Worm (Caenorhabditis elegans) whole organism, early embryonic: ENCODE data around the gene srh-269.

Experiments
- B0310.2 ChIP-seq: sonication (generic microtip); optimal IDR thresholded peaks from 2 replicates; lab custom pipeline; 2016; ENCODE audit warnings: mild to moderate bottlenecking, missing genetic modification characterization, missing compliant biosample characterization
- F13C5.2 ChIP-seq: sonication (generic microtip); optimal IDR thresholded peaks from 2 replicates; lab custom pipeline; 2017; ENCODE audit warnings: mild to moderate bottlenecking, missing genetic modification characterization, inconsistent platforms, missing compliant biosample characterization
- aly-1 ChIP-seq: sonication (generic microtip); optimal IDR thresholded peaks from 2 replicates; lab custom pipeline; 2016; ENCODE audit warnings: missing genetic modification characterization, missing compliant biosample characterization
- ama-1 ChIP-seq: fragments of 150-350 bp; optimal IDR thresholded peaks from 2 replicates; lab custom pipeline; 2014
- ceh-13 ChIP-seq: fragments of 200-800 bp; sonication (Bioruptor generic); optimal IDR thresholded peaks from 2 replicates; lab custom pipeline; 2018; ENCODE audit warnings: mild to moderate bottlenecking, missing genetic modification characterization, missing compliant biosample characterization
- ceh-36 ChIP-seq: sonication (generic microtip); optimal IDR thresholded peaks from 2 replicates; lab custom pipeline; 2016; ENCODE audit warnings: missing genetic modification characterization, inconsistent platforms, missing compliant biosample characterization
- ets-7 ChIP-seq: sonication (generic microtip); optimal IDR thresholded peaks from 2 replicates; lab custom pipeline; 2016; ENCODE audit warnings: missing genotype, missing genetic modification characterization, missing compliant biosample characterization
- flt-1 ChIP-seq: fragments of 200-800 bp; sonication (Bioruptor generic); IDR thresholded peaks from 2 replicates; pipeline ENCODE4 v1.3.6; 2022; ENCODE audit warnings: missing genetic modification characterization, missing compliant biosample characterization
- hmbx-1 ChIP-seq: sonication (generic microtip); optimal IDR thresholded peaks from 2 replicates; lab custom pipeline; 2016; ENCODE audit warnings: mild to moderate bottlenecking, missing genetic modification characterization, missing compliant biosample characterization
- hmg-4 ChIP-seq: fragments of 200-800 bp; sonication (Bioruptor generic); optimal IDR thresholded peaks from 2 replicates; lab custom pipeline; 2018; ENCODE audit warnings: mild to moderate bottlenecking, missing genetic modification characterization, missing compliant biosample characterization
- hnd-1 ChIP-seq: sonication (generic microtip); optimal IDR thresholded peaks from 2 replicates; lab custom pipeline; 2016; ENCODE audit warnings: missing genetic modification characterization, missing compliant biosample characterization
- pes-1 ChIP-seq: fragments of 200-800 bp; sonication (Bioruptor generic); IDR thresholded peaks from 2 replicates; pipeline ENCODE4 v1.3.6; 2022; ENCODE audit warnings: missing genetic modification reagents, missing genetic modification characterization, missing compliant biosample characterization
- scrt-1 ChIP-seq: fragments of 200-800 bp; sonication (Bioruptor generic); IDR thresholded peaks from 2 replicates; pipeline ENCODE4 v1.3.6; 2022; ENCODE audit warnings: missing genetic modification characterization, missing compliant biosample characterization
- sea-1 ChIP-seq: fragments of 200-800 bp; sonication (Bioruptor generic); conservative IDR thresholded peaks from 2 replicates; pipeline ENCODE4 v1.3.6; 2022; ENCODE audit warnings: missing genetic modification characterization, missing compliant biosample characterization
- tbx-11 ChIP-seq: fragments of 200-800 bp; sonication (Bioruptor generic); IDR thresholded peaks from 2 replicates; pipeline ENCODE4 v1.3.6; 2022; ENCODE audit warnings: missing genetic modification characterization, missing compliant biosample characterization
- tbx-37 ChIP-seq: fragments of 200-800 bp; sonication (Bioruptor generic); conservative IDR thresholded peaks from 2 replicates; pipeline ENCODE4 v1.3.6; 2022; ENCODE audit warnings: missing genetic modification reagents, missing genetic modification characterization, missing compliant biosample characterization
- tra-4 ChIP-seq: sonication (generic microtip); optimal IDR thresholded peaks from 2 replicates; lab custom pipeline; 2017; ENCODE audit warnings: missing genetic modification characterization, missing compliant biosample characterization

The srh-269 gene

DNA sequence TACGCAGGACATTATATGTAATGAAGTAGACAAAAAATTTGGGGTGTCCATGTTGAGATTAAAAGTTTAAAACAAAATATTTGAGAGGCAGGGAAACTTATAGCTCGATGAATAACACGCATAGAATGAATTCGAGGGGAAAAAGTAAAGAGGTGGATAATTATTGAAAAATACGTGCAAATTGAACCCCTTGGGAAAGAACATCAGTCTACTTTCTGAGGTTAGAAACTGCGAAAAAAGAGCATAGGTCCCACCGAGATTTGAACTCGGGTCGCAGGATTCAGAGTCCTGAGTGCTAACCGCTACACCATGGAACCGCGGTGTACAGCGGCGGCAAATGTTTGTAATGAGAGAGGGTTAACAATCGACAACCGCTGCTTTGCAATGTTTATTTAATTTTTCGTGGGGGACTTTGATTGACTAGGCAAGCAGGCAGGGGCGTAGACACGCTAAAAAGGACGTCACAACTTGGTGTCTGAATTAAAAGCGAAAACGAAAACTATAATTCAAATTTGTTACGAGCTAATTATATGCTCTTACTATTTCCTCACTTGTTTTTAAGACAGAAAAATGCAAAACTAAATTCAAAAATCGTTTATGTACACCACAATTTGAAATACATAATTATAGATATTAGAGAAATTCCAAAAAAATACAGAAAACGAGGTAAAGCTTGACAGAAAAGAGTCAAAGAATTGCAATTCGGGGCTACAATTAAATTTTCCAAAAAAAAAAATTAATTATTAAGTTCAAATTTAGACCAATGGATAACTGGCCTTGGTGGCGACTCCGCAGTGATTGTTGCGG, at the start of gene srh-269:
TSS of gene srh-269 (minus strand) at position 51 of the 807 bp plus-strand sequence.
- TF ChIP-seq B0310.2, result peak; percentile 56
- TF ChIP-seq pes-1 (GFP tag; lab: Robert Waterston, UW), result peak; percentile 80
- TF ChIP-seq hnd-1 (tag; lab: Kevin White, UChicago), result peak; percentile 31
- peak; percentile 79 for TF ChIP-seq scrt-1 (GFP tag; lab: Robert Waterston, UW)
- peak; percentile 11 for TF ChIP-seq ceh-13 (GFP tag; lab: Kevin White, UChicago)
- peak; percentile 65 for TF ChIP-seq tbx-11 (GFP tag; lab: Robert Waterston, UW)
- TF ChIP-seq ceh-36 (tag; lab: Kevin White, UChicago), result peak; percentile 38
- TF ChIP-seq hmbx-1, result peak; percentile 8
- TF ChIP-seq tra-4 (tag; lab: Kevin White, UChicago), result peak; percentile 41
- peak; percentile 76 for TF ChIP-seq flt-1 (GFP tag; lab: Robert Waterston, UW)
- TF ChIP-seq hmg-4 (GFP tag; lab: Kevin White, UChicago), result peak; percentile 67
- peak; percentile 71 for TF ChIP-seq F13C5.2
- peak; percentile 45 for TF ChIP-seq ets-7 (tag; lab: Kevin White, UChicago)
- TF ChIP-seq aly-1 (tag; lab: Kevin White, UChicago), result peak; percentile 61
- TF ChIP-seq sea-1 (GFP tag; lab: Robert Waterston, UW), result peak; percentile 59; the same call in 1 of the 2 replicates
- 0 out of 2 replicates have a peak, but pooled peaks have one; percentile 43 for TF ChIP-seq tbx-37 (GFP tag; lab: Robert Waterston, UW)
- TF ChIP-seq ama-1 (lab: Kevin White, UChicago), result no peak

DNA sequence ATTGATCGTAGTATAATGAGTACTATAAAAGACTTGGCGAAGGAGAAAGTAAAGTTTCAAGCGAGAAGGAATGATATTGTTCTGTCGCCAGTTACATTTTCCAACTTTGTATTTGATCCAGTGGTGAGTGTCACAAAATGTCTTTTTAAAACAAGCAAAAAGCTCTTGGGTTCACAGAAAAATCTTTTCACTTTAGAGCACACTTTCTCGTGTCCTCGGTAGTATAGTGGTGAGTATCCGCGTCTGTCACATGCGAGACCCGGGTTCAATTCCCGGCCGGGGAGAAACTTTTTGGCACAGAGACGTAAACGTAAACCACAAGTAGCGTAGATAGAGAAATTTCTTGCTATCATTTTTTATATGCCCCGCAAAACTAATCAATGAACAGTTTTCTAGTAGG, 48.5 kb upstream of the srh-269 start:
- TF ChIP-seq B0310.2, result no peak
- TF ChIP-seq flt-1 (GFP tag; lab: Robert Waterston, UW), result no peak
- no peak for TF ChIP-seq tbx-37 (GFP tag; lab: Robert Waterston, UW)
- TF ChIP-seq hmg-4 (GFP tag; lab: Kevin White, UChicago), result no peak
- TF ChIP-seq ets-7 (tag; lab: Kevin White, UChicago), result no peak
- TF ChIP-seq hmbx-1, result no peak
- no peak for TF ChIP-seq ama-1 (lab: Kevin White, UChicago)
- no peak for TF ChIP-seq aly-1 (tag; lab: Kevin White, UChicago)
- no peak for TF ChIP-seq scrt-1 (GFP tag; lab: Robert Waterston, UW)
- TF ChIP-seq ceh-13 (GFP tag; lab: Kevin White, UChicago), result no peak
- TF ChIP-seq F13C5.2, result no peak
- no peak for TF ChIP-seq tra-4 (tag; lab: Kevin White, UChicago)

DNA sequence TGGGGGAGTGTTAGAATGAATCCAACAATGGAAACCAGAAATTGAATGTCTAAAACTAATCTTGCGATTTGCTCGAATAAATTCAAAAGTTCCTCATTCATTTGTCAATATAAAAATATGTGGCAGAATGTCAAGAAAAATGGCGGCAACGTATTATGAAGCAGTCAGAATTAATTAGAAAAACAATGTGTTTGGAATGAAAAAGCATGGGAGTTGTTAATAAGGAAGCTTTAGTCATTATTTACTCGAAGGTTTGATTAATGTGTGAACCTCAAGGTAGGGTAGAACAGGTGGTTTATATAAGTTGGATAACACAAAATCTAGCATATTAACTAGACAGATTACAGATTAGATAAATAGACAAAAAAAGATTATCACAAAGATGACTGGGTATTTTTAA, 46.4 kb upstream of the srh-269 start, which contains the start of gene srw-76:
TSS of gene srw-76 (minus strand) at position 101 of the 400 bp plus-strand sequence.
- TF ChIP-seq sea-1 (GFP tag; lab: Robert Waterston, UW) (no peak), hmg-4 (GFP tag; lab: Kevin White, UChicago) (no peak), ama-1 (lab: Kevin White, UChicago) (no peak), tra-4 (tag; lab: Kevin White, UChicago) (no peak), flt-1 (GFP tag; lab: Robert Waterston, UW) (no peak), aly-1 (tag; lab: Kevin White, UChicago) (no peak), F13C5.2 (no peak), ets-7 (tag; lab: Kevin White, UChicago) (no peak), pes-1 (GFP tag; lab: Robert Waterston, UW) (no peak)

DNA sequence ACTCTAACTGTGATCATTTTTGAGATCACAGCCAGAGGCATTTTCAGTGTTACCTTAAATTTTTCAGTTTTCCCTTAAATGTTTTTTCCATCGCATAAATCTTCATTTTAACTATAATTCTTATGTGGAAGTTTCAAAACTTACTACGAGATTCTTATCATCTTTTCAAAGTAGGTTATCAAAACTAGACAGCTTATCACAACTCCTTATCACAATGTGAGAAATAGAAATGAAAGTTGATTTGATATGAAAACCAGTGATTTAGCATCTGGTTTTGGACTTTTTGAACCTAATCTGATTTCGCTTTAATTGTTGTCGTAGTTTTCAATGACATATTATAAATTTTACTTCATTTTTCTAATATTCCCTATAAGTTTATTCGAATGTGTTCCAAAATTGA, 44.1 kb upstream of the srh-269 start, which contains the start of gene mltn-11:
TSS of gene mltn-11 (plus strand) at position 276 of the 400 bp plus-strand sequence.
- TF ChIP-seq ceh-13 (GFP tag; lab: Kevin White, UChicago), result no peak
- TF ChIP-seq hmg-4 (GFP tag; lab: Kevin White, UChicago), result no peak
- TF ChIP-seq sea-1 (GFP tag; lab: Robert Waterston, UW), result no peak
- no peak for TF ChIP-seq pes-1 (GFP tag; lab: Robert Waterston, UW)
- no peak for TF ChIP-seq ama-1 (lab: Kevin White, UChicago)
- no peak for TF ChIP-seq tbx-11 (GFP tag; lab: Robert Waterston, UW)
- TF ChIP-seq ceh-36 (tag; lab: Kevin White, UChicago), result no peak
- TF ChIP-seq hnd-1 (tag; lab: Kevin White, UChicago), result no peak
- no peak for TF ChIP-seq aly-1 (tag; lab: Kevin White, UChicago)
- no peak for TF ChIP-seq hmbx-1
- TF ChIP-seq flt-1 (GFP tag; lab: Robert Waterston, UW), result no peak
- TF ChIP-seq F13C5.2, result no peak
- no peak for TF ChIP-seq scrt-1 (GFP tag; lab: Robert Waterston, UW)
- TF ChIP-seq ets-7 (tag; lab: Kevin White, UChicago), result no peak
- no peak for TF ChIP-seq B0310.2
- TF ChIP-seq tra-4 (tag; lab: Kevin White, UChicago), result no peak
- TF ChIP-seq tbx-37 (GFP tag; lab: Robert Waterston, UW), result no peak

- TF ChIP-seq ceh-36 (tag; lab: Kevin White, UChicago) (no peak), F13C5.2 (no peak), tra-4 (tag; lab: Kevin White, UChicago) (no peak), pes-1 (GFP tag; lab: Robert Waterston, UW) (no peak), sea-1 (GFP tag; lab: Robert Waterston, UW) (no peak), hmg-4 (GFP tag; lab: Kevin White, UChicago) (no peak), B0310.2 (no peak), hnd-1 (tag; lab: Kevin White, UChicago) (no peak), hmbx-1 (no peak), scrt-1 (GFP tag; lab: Robert Waterston, UW) (no peak), flt-1 (GFP tag; lab: Robert Waterston, UW) (no peak)
Measured at ce11 chrV:16629600-16629999, 37.8 kb upstream of the srh-269 start, which contains the start of gene srd-21. srd-21 (plus strand) TSS chrV:16629900.

DNA sequence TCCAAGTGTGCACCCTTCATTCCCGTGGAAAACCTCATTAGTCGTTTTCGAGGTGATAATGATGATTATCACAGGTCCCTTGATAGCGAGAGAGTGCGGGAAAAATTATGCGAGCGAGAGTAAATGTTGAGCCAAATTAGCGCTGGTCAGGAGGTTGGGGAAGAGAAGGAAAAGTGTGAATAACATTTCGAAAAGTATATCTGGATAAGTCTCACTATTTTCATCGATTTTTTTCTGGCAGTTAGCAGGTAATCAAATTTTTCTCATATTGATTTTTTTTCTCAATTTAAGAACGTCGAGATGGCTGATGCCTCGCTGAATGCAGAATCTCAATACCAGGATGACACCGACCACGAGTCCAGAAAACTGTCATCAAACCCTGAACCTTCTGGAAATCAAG, 37.1 kb upstream of the srh-269 start, which contains the start of gene W06G6.2:
TSS of gene W06G6.2 (plus strand) at position 301 of the 400 bp plus-strand sequence.
- no peak for TF ChIP-seq hmbx-1
- TF ChIP-seq scrt-1 (GFP tag; lab: Robert Waterston, UW), result no peak
- TF ChIP-seq hnd-1 (tag; lab: Kevin White, UChicago), result no peak
- TF ChIP-seq hmg-4 (GFP tag; lab: Kevin White, UChicago), result no peak
- no peak for TF ChIP-seq sea-1 (GFP tag; lab: Robert Waterston, UW)
- TF ChIP-seq pes-1 (GFP tag; lab: Robert Waterston, UW), result no peak
- no peak for TF ChIP-seq tra-4 (tag; lab: Kevin White, UChicago)
- TF ChIP-seq ets-7 (tag; lab: Kevin White, UChicago), result no peak
- TF ChIP-seq flt-1 (GFP tag; lab: Robert Waterston, UW), result no peak
- no peak for TF ChIP-seq F13C5.2
- no peak for TF ChIP-seq ceh-36 (tag; lab: Kevin White, UChicago)
- TF ChIP-seq tbx-37 (GFP tag; lab: Robert Waterston, UW), result no peak
- no peak for TF ChIP-seq aly-1 (tag; lab: Kevin White, UChicago)
- TF ChIP-seq tbx-11 (GFP tag; lab: Robert Waterston, UW), result no peak
- TF ChIP-seq B0310.2, result no peak
